Worm (Caenorhabditis elegans) whole organism, L4/young adult: ENCODE results near the gene toe-2.

Source experiments
- W03F9.2 ChIP-seq: fragments of 150-350 bp; optimal IDR thresholded peaks from 2 replicates; lab custom pipeline; 2014; ENCODE audit warnings: missing biosample characterization, missing genetic modification characterization
- dao-5 ChIP-seq: sonication (generic microtip); optimal IDR thresholded peaks from 2 replicates; lab custom pipeline; 2016; ENCODE audit warnings: missing genotype, missing genetic modification characterization, moderate library complexity, missing compliant biosample characterization
- him-1 ChIP-seq: sonication (generic microtip); optimal IDR thresholded peaks from 2 replicates; lab custom pipeline; 2016; ENCODE audit warnings: missing genotype, missing genetic modification reagents, missing genetic modification characterization, missing compliant biosample characterization

toe-2 gene

ce11 chrII:6498609-6499008 lies 22.6 kb downstream of the toe-2 start:
- TF ChIP-seq him-1 (tag; lab: Kevin White, UChicago) (no peak), W03F9.2 (tag; lab: Kevin White, UChicago) (no peak), dao-5 (tag; lab: Kevin White, UChicago) (no peak)

ce11 chrII:6497137-6497536 lies 24.0 kb downstream of the toe-2 start:
- TF ChIP-seq him-1 (tag; lab: Kevin White, UChicago) = no peak
- no peak for TF ChIP-seq dao-5 (tag; lab: Kevin White, UChicago)
- TF ChIP-seq W03F9.2 (tag; lab: Kevin White, UChicago) = no peak

ce11 chrII:6496496-6496895 lies 24.7 kb downstream of the toe-2 start:
- TF ChIP-seq dao-5 (tag; lab: Kevin White, UChicago) = no peak
- TF ChIP-seq W03F9.2 (tag; lab: Kevin White, UChicago) = no peak
- no peak for TF ChIP-seq him-1 (tag; lab: Kevin White, UChicago)

- TF ChIP-seq him-1 (tag; lab: Kevin White, UChicago) (no peak), W03F9.2 (tag; lab: Kevin White, UChicago) (no peak), dao-5 (tag; lab: Kevin White, UChicago) (no peak)
Measured at ce11 chrII:6493709-6494326, 27.4 kb downstream of the toe-2 start.

ce11 chrII:6493139-6493538 lies 28.0 kb downstream of the toe-2 start:
- no peak for TF ChIP-seq W03F9.2 (tag; lab: Kevin White, UChicago)
- no peak for TF ChIP-seq dao-5 (tag; lab: Kevin White, UChicago)
- no peak for TF ChIP-seq him-1 (tag; lab: Kevin White, UChicago)

ce11 chrII:6491817-6492452 lies 29.2 kb downstream of the toe-2 start, which contains the start of the genes T28D9.11 and T28D9.1:
Gene T28D9.11 (minus strand): TSS chrII:6491993.
Gene T28D9.1 (plus strand): TSS chrII:6492402.
- TF ChIP-seq him-1 (tag; lab: Kevin White, UChicago) (peak; percentile 63), W03F9.2 (tag; lab: Kevin White, UChicago) (no peak), dao-5 (tag; lab: Kevin White, UChicago) (no peak)

- no peak for TF ChIP-seq him-1 (tag; lab: Kevin White, UChicago)
- TF ChIP-seq W03F9.2 (tag; lab: Kevin White, UChicago) = no peak
- no peak for TF ChIP-seq dao-5 (tag; lab: Kevin White, UChicago)
Measured at ce11 chrII:6491187-6491586, 30.0 kb downstream of the toe-2 start.

ce11 chrII:6489711-6490184 lies 31.4 kb downstream of the toe-2 start, which contains the start of the genes snr-3 and rsp-5:
Gene snr-3 (minus strand): TSS chrII:6489761.
Gene rsp-5 (plus strand): TSS chrII:6490165.
- TF ChIP-seq him-1 (tag; lab: Kevin White, UChicago) (peak; percentile 7), W03F9.2 (tag; lab: Kevin White, UChicago) (peak; percentile 70), dao-5 (tag; lab: Kevin White, UChicago) (no peak)

DNA sequence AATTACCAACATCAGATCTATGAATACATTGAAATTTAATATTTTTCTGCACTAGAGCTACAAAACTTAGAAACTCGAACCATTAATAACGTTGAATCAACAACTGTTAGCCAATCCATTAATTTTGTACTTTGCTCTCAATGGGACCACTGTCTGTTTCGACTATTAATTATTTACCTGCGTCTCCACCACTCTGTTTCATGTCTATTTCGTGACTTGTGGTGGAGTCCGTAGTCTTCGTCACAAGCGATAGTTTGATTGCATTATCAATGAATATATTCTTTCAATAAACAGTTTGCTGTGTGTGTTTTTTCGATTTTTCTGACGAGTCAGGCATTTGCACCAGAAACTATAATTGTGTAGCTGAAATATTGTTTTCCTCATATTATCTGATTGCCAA lies 34.8 kb downstream of the toe-2 start:
- TF ChIP-seq him-1 (tag; lab: Kevin White, UChicago) = no peak
- TF ChIP-seq W03F9.2 (tag; lab: Kevin White, UChicago) = no peak
- TF ChIP-seq dao-5 (tag; lab: Kevin White, UChicago) = no peak

DNA sequence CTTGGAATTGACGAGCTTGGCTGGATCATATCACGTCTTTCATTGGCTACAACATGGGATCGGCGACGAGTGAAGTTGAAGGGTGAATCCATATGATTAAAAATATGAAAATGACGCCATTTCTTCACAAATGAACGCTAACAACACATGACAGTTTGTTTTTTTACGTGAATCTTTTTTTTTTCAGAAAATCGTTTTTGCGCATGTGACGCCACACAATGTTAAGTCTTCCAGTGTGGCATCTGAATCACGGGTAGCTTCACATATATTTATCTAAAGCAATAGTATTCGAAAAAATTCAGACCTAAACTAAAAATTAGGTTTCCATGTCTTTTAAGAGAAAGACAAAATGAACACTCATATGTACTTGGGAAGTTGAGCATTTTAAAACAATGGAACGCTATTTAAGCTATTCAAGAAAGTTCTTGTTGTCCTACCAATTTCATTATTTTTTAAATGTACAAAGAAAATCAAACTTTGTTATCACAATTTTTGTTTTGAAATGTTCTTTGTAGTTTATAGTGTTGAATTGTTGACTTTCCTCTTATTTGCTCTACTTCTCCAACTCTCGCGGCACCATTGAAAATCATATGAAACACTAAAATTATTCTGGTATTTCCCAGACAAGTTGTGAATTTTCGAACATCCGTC lies 36.2 kb downstream of the toe-2 start, which contains the start of the genes lido-16 and plpp-1.2:
lido-16 (minus strand) TSS at position 101 of the 651 bp plus-strand sequence.
plpp-1.2 (plus strand) TSS at position 601 of the 651 bp plus-strand sequence.
- no peak for TF ChIP-seq W03F9.2 (tag; lab: Kevin White, UChicago)
- TF ChIP-seq dao-5 (tag; lab: Kevin White, UChicago) = no peak
- no peak for TF ChIP-seq him-1 (tag; lab: Kevin White, UChicago)

- TF ChIP-seq him-1 (tag; lab: Kevin White, UChicago) (no peak), W03F9.2 (tag; lab: Kevin White, UChicago) (no peak), dao-5 (tag; lab: Kevin White, UChicago) (no peak)
Measured at ce11 chrII:6482762-6483161, 38.4 kb downstream of the toe-2 start.

- TF ChIP-seq dao-5 (tag; lab: Kevin White, UChicago) (no peak), him-1 (tag; lab: Kevin White, UChicago) (no peak)
Measured at ce11 chrII:6482102-6482501, 39.1 kb downstream of the toe-2 start, which contains the start of gene del-10. Gene del-10 (minus strand): TSS chrII:6482125.

ce11 chrII:6476655-6477054 lies 44.5 kb downstream of the toe-2 start, which contains the start of gene T28D9.4:
Gene T28D9.4 (plus strand): TSS chrII:6476955.
- TF ChIP-seq him-1 (tag; lab: Kevin White, UChicago) (no peak), W03F9.2 (tag; lab: Kevin White, UChicago) (no peak), dao-5 (tag; lab: Kevin White, UChicago) (no peak)
